Fruit fly (Drosophila melanogaster) whole organism: Measurements from ENCODE around the gene CG6230.

Experiments
- CG8478 ChIP-seq: fragments of >200 bp; optimal IDR thresholded peaks from 2 replicates; lab custom pipeline; 2018; ENCODE audit warnings: inconsistent platforms
- Dll ChIP-seq: fragments of >200 bp; optimal IDR thresholded peaks from 2 replicates; lab custom pipeline; 2017
- EcR ChIP-seq, 2 experiments: fragments of >200 bp; optimal IDR thresholded peaks; 2 replicates each; lab custom pipeline; 2017; ENCODE audit warnings: missing biosample characterization in 2 of 2, missing genetic modification characterization in 2 of 2, missing genetic modification reagents in 2 of 2
- pan ChIP-seq: fragments of >200 bp; optimal IDR thresholded peaks from 2 replicates; lab custom pipeline; 2017
- psq ChIP-seq: fragments of >200 bp; optimal IDR thresholded peaks from 2 replicates; lab custom pipeline; 2017
- usp ChIP-seq: fragments of >200 bp; optimal IDR thresholded peaks from 2 replicates; lab custom pipeline; 2017; ENCODE audit warnings: missing biosample characterization, missing genetic modification characterization, mixed read lengths

The CG6230 gene

DNA sequence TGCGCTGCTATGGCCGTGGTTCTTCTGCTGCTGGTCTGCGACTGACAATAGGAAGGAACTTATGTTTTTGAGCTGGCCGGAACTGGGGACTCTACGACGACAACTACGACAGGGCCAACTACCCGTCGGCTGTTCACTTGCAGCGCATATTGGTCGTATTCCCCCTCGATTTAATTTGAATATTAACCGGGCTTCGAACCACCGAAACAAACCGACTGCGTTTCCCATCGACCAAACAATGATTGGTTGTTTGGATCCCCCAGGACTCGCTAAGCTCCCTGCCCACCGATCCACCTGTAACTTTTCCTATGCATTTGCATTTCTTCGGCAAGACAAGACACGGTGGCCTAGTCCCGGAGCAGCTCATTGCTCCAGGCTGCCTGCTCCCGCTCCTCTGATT is 1.5 kb upstream of the CG6230 start, which contains the start of gene Dnaaf4:
Dnaaf4 (minus strand) TSS at position 101 of the 400 bp plus-strand sequence.
- TF ChIP-seq usp (no peak), psq (lab: Kevin White, UChicago) (no peak), Dll (lab: Kevin White, UChicago) (no peak), pan (lab: Kevin White, UChicago) (no peak), CG8478 (lab: Kevin White, UChicago) (no peak), EcR (GFP tag; optimal IDR thresholded peaks at IDR 0.05; lab: Kevin White, UChicago) (no peak)

DNA sequence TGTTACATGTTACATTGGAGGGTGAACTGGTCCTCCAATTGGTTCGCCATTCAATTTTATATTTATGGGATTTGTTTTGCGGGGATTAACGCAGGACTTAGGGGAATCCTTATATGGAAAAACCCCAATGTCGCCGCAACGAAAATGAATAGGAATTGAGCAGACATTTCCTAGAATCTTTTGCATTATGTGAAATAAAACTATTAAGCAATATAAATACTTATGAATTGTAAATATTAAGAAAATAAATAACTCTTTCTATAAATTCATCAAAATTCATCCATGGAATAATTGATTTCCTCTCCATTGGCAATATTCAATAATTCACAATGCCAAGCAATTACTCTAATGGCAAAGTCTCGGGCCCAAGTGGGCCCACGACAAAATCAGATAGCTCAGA is 6.4 kb downstream of the CG6230 start, which contains the start of gene Gr32a:
Gr32a (plus strand) TSS at position 301 of the 400 bp plus-strand sequence.
- TF ChIP-seq pan (lab: Kevin White, UChicago) (no peak), psq (lab: Kevin White, UChicago) (no peak), CG8478 (lab: Kevin White, UChicago) (no peak), usp (no peak), Dll (lab: Kevin White, UChicago) (no peak), EcR (GFP tag; optimal IDR thresholded peaks at IDR 0.05; lab: Kevin White, UChicago) (no peak)

DNA sequence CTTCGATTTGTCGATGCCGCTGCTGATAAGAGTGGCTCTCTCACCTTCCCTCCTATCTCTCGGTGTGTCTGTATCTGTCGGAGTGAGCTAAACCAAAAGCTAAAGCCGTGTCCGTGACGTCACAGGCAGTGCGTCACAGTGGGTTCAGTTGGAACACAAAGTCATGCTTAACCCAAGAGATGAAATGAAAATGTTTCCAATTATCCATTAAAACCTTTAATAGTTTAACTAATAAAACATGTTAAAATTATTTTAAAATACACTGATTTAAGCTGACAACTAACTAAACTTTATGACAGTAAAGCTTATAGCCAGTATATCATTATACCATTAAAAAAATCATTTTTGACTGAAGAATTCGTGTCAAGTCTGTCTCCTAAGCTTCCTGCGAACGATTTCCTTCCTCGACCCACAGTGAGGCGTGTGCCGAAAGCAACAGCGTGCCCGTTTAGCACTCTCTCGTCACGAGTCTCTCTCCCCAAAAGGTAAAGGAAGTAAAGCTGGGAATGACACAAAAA is 7.0 kb downstream of the CG6230 start, which contains the start of gene Idua:
Idua (minus strand) TSS at position 51 of the 518 bp plus-strand sequence.
- TF ChIP-seq CG8478 (lab: Kevin White, UChicago) (no peak), EcR (GFP tag; optimal IDR thresholded peaks at IDR 0.05; lab: Kevin White, UChicago) (no peak), Dll (lab: Kevin White, UChicago) (no peak), pan (lab: Kevin White, UChicago) (no peak), psq (lab: Kevin White, UChicago) (no peak), usp (no peak)

DNA sequence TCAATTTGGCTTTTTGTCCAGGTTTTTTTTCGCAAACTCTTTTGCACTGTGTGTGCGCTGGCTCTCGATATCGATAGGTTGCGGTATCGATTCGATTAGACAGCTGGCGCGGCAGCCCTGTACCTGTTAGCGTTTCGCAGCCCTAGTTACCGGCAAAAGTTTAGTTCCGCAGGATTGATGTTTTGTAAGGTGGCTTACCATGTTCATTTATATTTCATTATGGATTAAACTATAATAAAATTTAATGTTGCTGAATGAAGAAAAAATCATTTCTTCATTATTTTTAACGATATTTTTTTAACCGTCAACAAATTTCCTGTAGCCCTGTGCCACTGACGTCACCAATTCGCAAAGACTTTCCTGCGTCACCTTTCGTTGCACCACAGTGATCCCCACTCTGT is 13.6 kb downstream of the CG6230 start, which contains the start of gene Reps:
Reps (minus strand) TSS at position 84 of the 401 bp plus-strand sequence.
- TF ChIP-seq EcR (GFP tag; optimal IDR thresholded peaks at IDR 0.05; lab: Kevin White, UChicago) (no peak), pan (lab: Kevin White, UChicago) (no peak), CG8478 (lab: Kevin White, UChicago) (no peak), Dll (lab: Kevin White, UChicago) (no peak), usp (no peak), psq (lab: Kevin White, UChicago) (no peak)

DNA sequence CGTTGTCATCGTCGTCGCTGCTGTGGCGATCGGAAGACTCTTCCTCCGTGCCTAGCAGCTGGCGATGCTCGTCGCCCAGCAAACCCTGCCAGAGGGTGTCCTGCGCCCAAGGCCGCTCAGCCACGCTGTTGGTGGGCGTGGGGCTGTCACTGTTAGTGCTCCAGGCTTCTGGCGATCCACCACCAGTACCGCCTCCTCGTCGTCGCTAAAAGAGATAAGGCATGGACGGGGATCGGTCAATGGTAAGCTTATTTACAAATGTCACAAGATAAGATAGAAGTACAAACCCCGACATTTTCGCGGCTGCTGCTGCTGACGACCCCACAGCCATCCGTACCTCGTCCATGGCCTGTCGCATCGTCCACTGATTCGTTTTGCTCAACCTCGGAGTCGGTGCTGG is 14.8 kb downstream of the CG6230 start:
- TF ChIP-seq Dll (lab: Kevin White, UChicago), result no peak
- no peak for TF ChIP-seq psq (lab: Kevin White, UChicago)
- no peak for TF ChIP-seq usp
- no peak for TF ChIP-seq EcR (GFP tag; optimal IDR thresholded peaks at IDR 0.05; lab: Kevin White, UChicago)
- no peak for TF ChIP-seq CG8478 (lab: Kevin White, UChicago)
- no peak for TF ChIP-seq pan (lab: Kevin White, UChicago)

DNA sequence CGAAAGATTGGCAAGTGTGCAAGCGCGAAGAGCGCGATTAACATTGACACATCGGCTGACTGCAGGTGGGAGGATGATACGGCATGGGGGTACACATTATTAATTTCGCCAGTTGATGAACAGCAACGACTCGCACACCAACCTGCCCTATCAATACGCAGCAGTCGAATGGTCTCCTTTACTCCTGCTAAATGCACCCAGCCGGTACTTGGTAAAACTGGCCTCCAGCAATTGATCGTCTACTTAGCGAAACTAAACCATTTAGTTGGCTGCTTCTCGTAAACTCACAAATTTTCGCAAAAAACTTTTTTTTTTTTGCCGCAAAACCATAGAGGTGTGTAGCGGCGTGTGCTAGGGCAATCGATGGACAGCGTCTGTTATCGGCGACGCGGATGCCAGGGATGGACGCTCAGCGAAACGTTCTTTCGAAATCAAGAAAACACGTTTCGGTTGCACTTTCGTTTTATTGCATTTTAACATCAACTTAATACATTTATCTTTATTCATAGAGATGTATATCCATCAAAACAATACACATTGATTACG is 19.5 kb downstream of the CG6230 start, which contains the start of gene Ge-1:
Ge-1 (minus strand) TSS at position 373 of the 546 bp plus-strand sequence.
- no peak for TF ChIP-seq Dll (lab: Kevin White, UChicago)
- no peak for TF ChIP-seq usp
- TF ChIP-seq CG8478 (lab: Kevin White, UChicago), result no peak

DNA sequence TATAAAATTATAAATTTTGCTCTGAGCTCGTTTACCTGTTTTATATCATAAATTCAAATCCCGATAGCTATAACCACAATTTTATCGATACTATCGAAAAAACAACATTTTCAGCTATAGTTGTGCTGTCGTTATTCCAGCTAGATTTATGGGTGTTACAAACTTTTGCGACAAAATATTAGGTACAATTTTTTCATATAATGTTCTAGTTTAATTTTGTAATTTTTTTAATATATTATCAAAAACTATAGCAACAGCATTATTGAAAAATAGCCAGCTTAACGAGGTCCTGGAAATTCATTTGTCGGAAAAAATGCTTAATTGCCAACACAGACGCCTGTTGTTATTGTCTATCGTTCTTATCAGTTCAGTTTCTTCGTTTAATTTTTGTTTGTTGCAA is 29.0 kb downstream of the CG6230 start, which contains the start of gene Wdr59:
Wdr59 (plus strand) TSS at position 334 of the 400 bp plus-strand sequence.
- no peak for TF ChIP-seq Dll (lab: Kevin White, UChicago)
- TF ChIP-seq CG8478 (lab: Kevin White, UChicago), result no peak
- TF ChIP-seq EcR (GFP tag; optimal IDR thresholded peaks at IDR 0.05; lab: Kevin White, UChicago), result no peak
- TF ChIP-seq usp, result no peak
- no peak for TF ChIP-seq psq (lab: Kevin White, UChicago)
- TF ChIP-seq pan (lab: Kevin White, UChicago), result no peak

DNA sequence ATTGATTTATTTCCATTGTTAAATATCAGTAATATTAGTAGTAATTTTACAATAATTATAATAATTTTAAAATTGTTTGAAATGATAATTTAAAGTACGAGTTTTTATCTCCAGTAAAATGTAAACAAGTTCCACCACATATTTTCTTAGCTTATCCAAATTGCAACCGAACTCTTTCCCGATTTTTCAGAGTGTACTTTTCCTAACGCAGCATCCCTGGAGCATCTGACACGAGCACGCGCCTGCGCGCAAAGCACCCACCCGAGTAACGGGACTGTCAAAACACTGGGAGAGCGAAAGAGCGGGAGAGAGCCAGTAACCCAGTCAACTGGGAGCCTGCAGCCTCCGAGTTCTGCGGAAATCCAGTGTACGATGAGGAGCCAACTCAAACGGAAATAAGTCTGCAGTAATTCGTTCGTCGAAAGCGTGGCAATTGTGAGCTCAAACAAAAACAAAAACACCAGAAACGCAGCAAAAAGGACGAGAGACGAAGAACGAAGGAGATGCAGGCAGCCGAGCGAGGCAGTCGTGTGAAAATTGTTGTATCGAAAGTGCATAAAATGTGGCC is 33.7 kb downstream of the CG6230 start, which contains the start of gene CG16854:
CG16854 (plus strand) TSS at position 365 of the 568 bp plus-strand sequence.
- no peak for TF ChIP-seq Dll (lab: Kevin White, UChicago)
- no peak for TF ChIP-seq CG8478 (lab: Kevin White, UChicago)
- no peak for TF ChIP-seq usp
- no peak for TF ChIP-seq EcR (GFP tag; optimal IDR thresholded peaks at IDR 0.05; lab: Kevin White, UChicago)
- no peak for TF ChIP-seq pan (lab: Kevin White, UChicago)
- TF ChIP-seq psq (lab: Kevin White, UChicago), result no peak

DNA sequence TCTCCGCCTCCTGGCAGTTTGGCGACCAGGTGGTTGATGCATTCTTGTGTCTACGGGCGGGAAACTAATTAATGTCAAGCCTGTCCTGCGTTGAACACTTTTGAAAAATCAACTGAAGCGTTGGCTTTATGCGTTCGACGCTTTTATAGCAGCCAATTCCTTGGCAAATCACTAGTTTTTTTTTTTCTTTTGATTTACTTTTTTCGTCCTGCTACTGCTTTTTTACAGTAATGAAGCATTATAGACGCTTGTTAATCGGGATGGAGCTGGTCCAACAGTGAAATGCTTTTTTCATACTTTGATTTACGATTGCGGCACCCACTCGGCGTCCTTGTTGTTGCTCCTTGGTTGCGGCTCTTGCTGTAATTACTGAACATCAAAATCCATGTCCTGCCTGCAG is 35.0 kb downstream of the CG6230 start, which contains the start of gene AstCC:
AstCC (minus strand) TSS at position 101 of the 400 bp plus-strand sequence.
- TF ChIP-seq Dll (lab: Kevin White, UChicago) (no peak), usp (no peak), psq (lab: Kevin White, UChicago) (no peak), CG8478 (lab: Kevin White, UChicago) (no peak), pan (lab: Kevin White, UChicago) (no peak), EcR (GFP tag; optimal IDR thresholded peaks at IDR 0.05; lab: Kevin White, UChicago) (no peak)

DNA sequence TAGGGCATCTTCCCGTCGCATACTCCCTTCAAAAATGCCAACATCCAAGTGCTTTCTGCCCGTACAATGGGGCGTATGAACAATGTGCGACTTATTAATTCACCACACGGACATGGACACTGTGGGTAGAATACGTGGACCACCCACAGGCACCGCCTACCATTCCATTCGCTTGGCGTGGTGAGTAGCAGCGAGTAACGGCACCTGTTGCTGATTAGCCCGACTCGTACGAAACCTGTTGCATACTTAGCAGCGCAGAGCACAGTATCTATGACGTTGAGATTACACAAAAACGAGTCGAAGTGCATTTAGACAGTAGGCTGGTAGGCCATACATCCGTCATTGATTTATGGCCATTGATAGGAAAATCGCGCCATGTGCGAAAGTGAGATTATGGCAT is 38.1 kb downstream of the CG6230 start:
- TF ChIP-seq psq (lab: Kevin White, UChicago), result no peak
- TF ChIP-seq usp, result no peak
- TF ChIP-seq EcR (GFP tag; optimal IDR thresholded peaks at IDR 0.05; lab: Kevin White, UChicago), result no peak
- TF ChIP-seq CG8478 (lab: Kevin White, UChicago), result no peak
- no peak for TF ChIP-seq pan (lab: Kevin White, UChicago)
- TF ChIP-seq Dll (lab: Kevin White, UChicago), result no peak

DNA sequence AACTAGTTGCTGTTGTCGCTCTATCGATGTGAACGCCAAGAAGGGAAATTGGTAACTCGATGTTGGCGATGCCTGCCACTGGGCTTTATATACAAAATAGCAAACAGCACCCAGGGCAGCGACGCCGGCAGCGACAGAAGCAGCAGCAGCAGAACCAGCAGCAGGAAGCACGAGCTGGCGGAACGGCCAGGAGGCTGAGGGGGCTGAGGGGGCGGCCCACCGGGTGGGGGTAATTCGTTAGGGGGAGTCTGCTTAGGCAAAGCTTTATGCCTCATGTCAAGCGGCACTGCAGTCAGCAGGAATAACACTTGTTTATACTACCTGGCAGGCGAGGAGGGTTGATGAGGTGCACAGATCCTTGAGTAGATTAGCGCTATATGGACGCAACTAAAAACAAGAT is 38.8 kb downstream of the CG6230 start, which contains the start of gene AstC:
AstC (minus strand) TSS at position 63 of the 400 bp plus-strand sequence.
- TF ChIP-seq psq (lab: Kevin White, UChicago) (no peak), EcR (GFP tag; optimal IDR thresholded peaks at IDR 0.05; lab: Kevin White, UChicago) (no peak), CG8478 (lab: Kevin White, UChicago) (no peak), Dll (lab: Kevin White, UChicago) (no peak), pan (lab: Kevin White, UChicago) (no peak), usp (no peak)
